Fruit fly (Drosophila melanogaster) whole organism: ENCODE data around the gene Ube3a.

Experiments used
- CG8478 ChIP-seq: fragments of >200 bp; optimal IDR thresholded peaks from 2 replicates; lab custom pipeline; 2018; ENCODE audit warnings: inconsistent platforms
- Dll ChIP-seq: fragments of >200 bp; optimal IDR thresholded peaks from 2 replicates; lab custom pipeline; 2017
- EcR ChIP-seq, 2 experiments: fragments of >200 bp; optimal IDR thresholded peaks; 2 replicates each; lab custom pipeline; 2017; ENCODE audit warnings: missing biosample characterization in 2 of 2, missing genetic modification characterization in 2 of 2, missing genetic modification reagents in 2 of 2
- pan ChIP-seq: fragments of >200 bp; optimal IDR thresholded peaks from 2 replicates; lab custom pipeline; 2017
- psq ChIP-seq: fragments of >200 bp; optimal IDR thresholded peaks from 2 replicates; lab custom pipeline; 2017
- usp ChIP-seq: fragments of >200 bp; optimal IDR thresholded peaks from 2 replicates; lab custom pipeline; 2017; ENCODE audit warnings: missing biosample characterization, missing genetic modification characterization, mixed read lengths

The Ube3a gene

dm6 chr3L:11247370-11248255 is 37.2 kb upstream of the Ube3a start:
- TF ChIP-seq Dll (lab: Kevin White, UChicago) (no peak), psq (lab: Kevin White, UChicago) (no peak)

dm6 chr3L:11246046-11246887 is 35.9 kb upstream of the Ube3a start:
- TF ChIP-seq psq (lab: Kevin White, UChicago) (no peak), EcR (GFP tag; optimal IDR thresholded peaks at IDR 0.05; lab: Kevin White, UChicago) (no peak), CG8478 (lab: Kevin White, UChicago) (peak; percentile 82)

dm6 chr3L:11244024-11244576 is 33.7 kb upstream of the Ube3a start:
- no peak for TF ChIP-seq pan (lab: Kevin White, UChicago)
- no peak for TF ChIP-seq usp (GFP tag; lab: Kevin White, UChicago)
- no peak for TF ChIP-seq psq (lab: Kevin White, UChicago)
- TF ChIP-seq Dll (lab: Kevin White, UChicago) = no peak
- no peak for TF ChIP-seq CG8478 (lab: Kevin White, UChicago)

dm6 chr3L:11243292-11243670 is 32.9 kb upstream of the Ube3a start:
- TF ChIP-seq pan (lab: Kevin White, UChicago) (no peak), psq (lab: Kevin White, UChicago) (no peak), CG8478 (lab: Kevin White, UChicago) (no peak), Dll (lab: Kevin White, UChicago) (no peak)

- TF ChIP-seq psq (lab: Kevin White, UChicago) = no peak
Observed at dm6 chr3L:11242410-11243291, 32.3 kb upstream of the Ube3a start.

dm6 chr3L:11241949-11242348 is 31.6 kb upstream of the Ube3a start:
- TF ChIP-seq CG8478 (lab: Kevin White, UChicago) (no peak), Dll (lab: Kevin White, UChicago) (no peak), usp (GFP tag; lab: Kevin White, UChicago) (no peak), psq (lab: Kevin White, UChicago) (no peak), EcR (GFP tag; optimal IDR thresholded peaks at IDR 0.05; lab: Kevin White, UChicago) (no peak), pan (lab: Kevin White, UChicago) (no peak)

dm6 chr3L:11239191-11239641 is 28.8 kb upstream of the Ube3a start:
- TF ChIP-seq CG8478 (lab: Kevin White, UChicago) (no peak), usp (GFP tag; lab: Kevin White, UChicago) (no peak), pan (lab: Kevin White, UChicago) (no peak), psq (lab: Kevin White, UChicago) (no peak), EcR (GFP tag; optimal IDR thresholded peaks at IDR 0.05; lab: Kevin White, UChicago) (no peak), Dll (lab: Kevin White, UChicago) (no peak)

- TF ChIP-seq CG8478 (lab: Kevin White, UChicago) = no peak
- TF ChIP-seq usp (GFP tag; lab: Kevin White, UChicago) = no peak
- TF ChIP-seq pan (lab: Kevin White, UChicago) = no peak
- no peak for TF ChIP-seq psq (lab: Kevin White, UChicago)
Observed at dm6 chr3L:11237127-11237759, 26.9 kb upstream of the Ube3a start.

- TF ChIP-seq CG8478 (lab: Kevin White, UChicago) = no peak
- TF ChIP-seq pan (lab: Kevin White, UChicago) = no peak
- TF ChIP-seq usp (GFP tag; lab: Kevin White, UChicago) = no peak
- no peak for TF ChIP-seq EcR (GFP tag; optimal IDR thresholded peaks at IDR 0.05; lab: Kevin White, UChicago)
- no peak for TF ChIP-seq psq (lab: Kevin White, UChicago)
Observed at dm6 chr3L:11236118-11236517, 25.7 kb upstream of the Ube3a start, which contains the start of gene Ir68a. TSS of gene Ir68a (minus strand) at chr3L:11236218.

- TF ChIP-seq pan (lab: Kevin White, UChicago) (no peak), Dll (lab: Kevin White, UChicago) (no peak), psq (lab: Kevin White, UChicago) (no peak), CG8478 (lab: Kevin White, UChicago) (no peak), usp (GFP tag; lab: Kevin White, UChicago) (no peak), EcR (GFP tag; optimal IDR thresholded peaks at IDR 0.05; lab: Kevin White, UChicago) (no peak)
Observed at dm6 chr3L:11233547-11233946, 23.2 kb upstream of the Ube3a start.
